Worm (Caenorhabditis elegans) whole organism, L1 larva: ENCODE data around the gene nhr-16.

Experiments used
- C34B4.2 ChIP-seq: sonication (generic microtip); optimal IDR thresholded peaks from 2 replicates; lab custom pipeline; 2017; ENCODE audit warnings: mild to moderate bottlenecking, missing genetic modification characterization, missing compliant biosample characterization
- elt-3 ChIP-seq, 6 experiments: fragments of 150-350 bp in 1 of 6; sonication (generic microtip); optimal IDR thresholded peaks; 2 replicates each; lab custom pipeline; 2017 to 2018; ENCODE audit warnings: missing biosample characterization in 6 of 6, missing genetic modification characterization in 6 of 6, inconsistent platforms in 1 of 6
- lin-15B ChIP-seq: fragments of 150-350 bp; sonication (generic microtip); optimal IDR thresholded peaks from 3 replicates; lab custom pipeline; 2014; ENCODE audit warnings: missing biosample characterization, missing genetic modification characterization
- nhr-12 ChIP-seq: sonication (generic microtip); optimal IDR thresholded peaks from 2 replicates; lab custom pipeline; 2017; ENCODE audit warnings: missing biosample characterization, missing genetic modification characterization
- nhr-76 ChIP-seq: sonication (generic microtip); optimal IDR thresholded peaks from 2 replicates; lab custom pipeline; 2017; ENCODE audit warnings: missing biosample characterization, missing genetic modification characterization
- nhr-77 ChIP-seq: fragments of 150-350 bp; optimal IDR thresholded peaks from 2 replicates; lab custom pipeline; 2014; ENCODE audit warnings: missing biosample characterization, missing genetic modification characterization
- nhr-84 ChIP-seq: sonication (generic microtip); optimal IDR thresholded peaks from 2 replicates; lab custom pipeline; 2017; ENCODE audit warnings: missing biosample characterization, missing genetic modification characterization
- rnt-1 ChIP-seq: sonication (generic microtip); optimal IDR thresholded peaks from 2 replicates; lab custom pipeline; 2016; ENCODE audit warnings: mild to moderate bottlenecking, missing genetic modification characterization, moderate library complexity, missing compliant biosample characterization
- snpc-4 ChIP-seq: fragments of 150-350 bp; optimal IDR thresholded peaks from 2 replicates; lab custom pipeline; 2014; ENCODE audit warnings: missing biosample characterization, missing genetic modification characterization
- tbx-2 ChIP-seq: sonication (generic microtip); optimal IDR thresholded peaks from 2 replicates; lab custom pipeline; 2016; ENCODE audit warnings: missing genetic modification characterization, missing compliant biosample characterization
- unc-130 ChIP-seq: fragments of 150-350 bp; optimal IDR thresholded peaks from 2 replicates; lab custom pipeline; 2017; ENCODE audit warnings: missing biosample characterization, missing genetic modification characterization, inconsistent platforms
- unc-62 ChIP-seq: fragments of 150-350 bp; optimal IDR thresholded peaks from 2 replicates; lab custom pipeline; 2014; ENCODE audit warnings: missing biosample characterization, missing genetic modification reagents, missing genetic modification characterization
- unc-98 ChIP-seq: fragments of 200-800 bp; sonication (Bioruptor generic); IDR thresholded peaks from 2 replicates; pipeline ENCODE4 v1.3.6; 2022; ENCODE audit warnings: missing genetic modification characterization, missing compliant biosample characterization
- ztf-11 ChIP-seq, 2 experiments: sonication (generic microtip); optimal IDR thresholded peaks; 2 replicates each; lab custom pipeline; 2016 to 2017; ENCODE audit warnings: missing genetic modification characterization in 2 of 2, missing biosample characterization in 1 of 2, missing compliant biosample characterization in 1 of 2

- TF ChIP-seq nhr-76 (no peak), nhr-77 (no peak), elt-3 (tag; optimal IDR thresholded peaks at IDR 0.05; lab: Kevin White, UChicago) (no peak), nhr-12 (tag; lab: Kevin White, UChicago) (no peak), C34B4.2 (tag; lab: Kevin White, UChicago) (no peak), snpc-4 (tag; lab: Kevin White, UChicago) (no peak), unc-98 (GFP tag; lab: Robert Waterston, UW) (no peak), rnt-1 (tag; lab: Kevin White, UChicago) (no peak), nhr-84 (tag; lab: Kevin White, UChicago) (no peak), tbx-2 (tag; lab: Kevin White, UChicago) (no peak), lin-15B (tag; lab: Kevin White, UChicago) (no peak), ztf-11 (tag; optimal IDR thresholded peaks at IDR 0.05; lab: Kevin White, UChicago) (no peak), unc-62 (GFP tag; lab: Kevin White, UChicago) (no peak), unc-130 (tag; lab: Kevin White, UChicago) (no peak)
These were observed 32.5 kb downstream of the nhr-16 start, which contains the start of gene W06B4.1 for ce11 chrII:4470972-4471645.
